Fruit fly (Drosophila melanogaster): ENCODE measurements around the gene CG13901.

The CG13901 gene

DNA sequence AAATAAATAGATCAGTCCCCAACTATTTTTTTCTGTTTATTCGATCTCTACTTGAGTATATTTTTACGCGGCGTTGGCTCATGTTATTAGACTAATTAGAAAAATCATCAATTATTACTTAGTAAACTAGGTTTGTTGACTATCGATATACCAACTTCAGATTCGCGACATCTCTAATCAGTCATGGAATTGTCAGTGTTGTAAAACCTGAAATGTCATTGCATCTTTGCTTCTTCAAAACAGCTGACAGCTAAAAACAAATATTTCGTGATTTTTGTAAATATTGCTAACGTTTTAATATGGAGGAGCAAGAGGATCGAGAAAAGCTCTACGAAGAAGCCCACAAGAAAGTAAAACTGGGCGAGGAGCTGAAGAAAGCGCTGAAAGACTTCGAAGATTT lies 3.7 kb downstream of the CG13901 start, which contains the start of gene CG42553 (continued):
- TF ChIP-seq CG10543 (GFP tag; optimal IDR thresholded peaks at IDR 0.05) (no peak), Hmr (GFP tag; optimal IDR thresholded peaks at IDR 0.05) (no peak), CG16813 (GFP tag; IDR thresholded peaks at IDR 0.05; ENCODE audit: partially characterized antibody) (peak; percentile 23), caup (GFP tag; optimal IDR thresholded peaks at IDR 0.05; ENCODE audit: severe bottlenecking) (no peak), Hr3 (GFP tag; optimal IDR thresholded peaks at IDR 0.05) (no peak), BtbVII (GFP tag; optimal IDR thresholded peaks at IDR 0.05) (no peak), Vsx1 (GFP tag; optimal IDR thresholded peaks at IDR 0.05) (no peak), CG2116 (GFP tag; optimal IDR thresholded peaks at IDR 0.05) (no peak), CG9727 (GFP tag; optimal IDR thresholded peaks at IDR 0.05) (no peak), onecut (GFP tag; IDR thresholded peaks at IDR 0.05) (no peak), CG9932 (GFP tag; IDR thresholded peaks at IDR 0.05) (peak; percentile 9; the same call in 1 of the 2 replicates), CG12071 (GFP tag; optimal IDR thresholded peaks at IDR 0.05) (no peak), CG12219 (GFP tag; optimal IDR thresholded peaks at IDR 0.05) (no peak), CoRest (tag; optimal IDR thresholded peaks at IDR 0.05) (no peak), CG43689 (GFP tag; IDR thresholded peaks at IDR 0.05) (no peak), Xbp1 (GFP tag; optimal IDR thresholded peaks at IDR 0.05) (no peak), CG9876 (GFP tag; optimal IDR thresholded peaks at IDR 0.05) (no peak), D19A (tag; optimal IDR thresholded peaks at IDR 0.05) (no peak), lov (optimal IDR thresholded peaks at IDR 0.05) (no peak), lov (GFP tag; IDR thresholded peaks at IDR 0.05) (no peak), ato (GFP tag; IDR thresholded peaks at IDR 0.05; ENCODE audit: partially characterized antibody) (no peak), gcm2 (GFP tag; optimal IDR thresholded peaks at IDR 0.05) (no peak), insv (GFP tag; optimal IDR thresholded peaks at IDR 0.05) (no peak), ac (GFP tag; optimal IDR thresholded peaks at IDR 0.05) (no peak), HLH54F (GFP tag; optimal IDR thresholded peaks at IDR 0.05) (no peak), gro (GFP tag; optimal IDR thresholded peaks at IDR 0.05) (no peak), CG7987 (GFP tag; optimal IDR thresholded peaks at IDR 0.05) (no peak), CG17802 (tag; optimal IDR thresholded peaks at IDR 0.05) (peak; percentile 81), Fer1 (GFP tag; optimal IDR thresholded peaks at IDR 0.05) (peak; percentile 10), CG34224 (GFP tag; IDR thresholded peaks at IDR 0.05; ENCODE audit: partially characterized antibody) (peak; percentile 19; the same call in 2 of the 3 replicates), CG3407 (GFP tag; optimal IDR thresholded peaks at IDR 0.05) (no peak), gfzf (GFP tag; optimal IDR thresholded peaks at IDR 0.05) (no peak), sens (GFP tag) (no peak), fru (optimal IDR thresholded peaks at IDR 0.05) (no peak), dmrt11E (tag; optimal IDR thresholded peaks at IDR 0.05) (no peak), CG4404 (GFP tag; IDR thresholded peaks at IDR 0.05) (no peak), dm (GFP tag; optimal IDR thresholded peaks at IDR 0.05) (no peak), CG14050 (GFP tag; IDR thresholded peaks at IDR 0.05) (no peak), Bgb (GFP tag; IDR thresholded peaks at IDR 0.05; ENCODE audit: partially characterized antibody) (peak; percentile 42), pum (GFP tag; optimal IDR thresholded peaks at IDR 0.05) (no peak), vnd (GFP tag; IDR thresholded peaks at IDR 0.05; ENCODE audit: partially characterized antibody) (0 out of 3 replicates have a peak, but pooled peaks have one; percentile 15), bigmax (GFP tag; optimal IDR thresholded peaks at IDR 0.05) (no peak), ERR (GFP tag; optimal IDR thresholded peaks at IDR 0.05) (no peak), yki (optimal IDR thresholded peaks at IDR 0.05) (no peak), Usf (GFP tag; optimal IDR thresholded peaks at IDR 0.05) (no peak), vvl (GFP tag; IDR thresholded peaks at IDR 0.05) (no peak), CG8089 (GFP tag; optimal IDR thresholded peaks at IDR 0.05) (no peak), ranshi (GFP tag; IDR thresholded peaks at IDR 0.05) (0 out of 2 replicates have a peak, but pooled peaks have one; percentile 28), lola (GFP tag; optimal IDR thresholded peaks at IDR 0.05) (no peak), Pdp1 (GFP tag; optimal IDR thresholded peaks at IDR 0.05) (no peak), bbx (GFP tag; IDR thresholded peaks at IDR 0.05; ENCODE audit: partially characterized antibody) (peak; percentile 71)

All from whole organism, embryonic.